Fruit fly (Drosophila melanogaster): ENCODE data around the gene CG14443.

The CG14443 gene

DNA sequence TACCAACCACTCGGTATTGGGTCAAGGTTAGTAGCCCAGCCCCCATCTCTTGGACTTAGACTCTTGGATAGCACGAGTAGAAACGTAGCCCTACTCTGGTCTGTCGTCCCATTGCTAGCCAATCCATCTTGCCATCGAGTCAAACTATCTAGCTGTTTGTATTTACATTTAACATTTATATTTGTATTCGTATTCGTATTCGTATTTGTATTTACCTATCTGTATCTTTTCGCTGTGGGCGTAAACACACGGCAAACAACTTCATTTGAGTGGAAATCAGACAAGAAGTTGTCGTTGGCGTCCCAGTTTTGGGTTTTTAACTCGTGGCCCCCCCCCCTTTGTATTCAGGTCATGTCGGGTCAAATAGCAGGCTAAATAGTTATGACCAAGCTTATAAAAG is 19.5 kb upstream of the CG14443 start (continued):
- TF ChIP-seq sr (GFP tag; IDR thresholded peaks at IDR 0.05) (peak; percentile 50; the same call in 1 of the 3 replicates), cas (GFP tag; IDR thresholded peaks at IDR 0.05) (no peak), MTF-1 (GFP tag; optimal IDR thresholded peaks at IDR 0.05; ENCODE audit: borderline replicate concordance) (peak; percentile 11), btn (GFP tag; optimal IDR thresholded peaks at IDR 0.05) (peak; percentile 28), dmrt99B (tag; optimal IDR thresholded peaks at IDR 0.05) (peak; percentile 24), CG16863 (GFP tag; optimal IDR thresholded peaks at IDR 0.05) (no peak), CG15601 (tag; optimal IDR thresholded peaks at IDR 0.05) (peak; percentile 65), al (GFP tag; IDR thresholded peaks at IDR 0.05) (no peak), Hand (GFP tag; optimal IDR thresholded peaks at IDR 0.05) (no peak), scrt (GFP tag; optimal IDR thresholded peaks at IDR 0.05) (peak; percentile 6), jing (GFP tag; optimal IDR thresholded peaks at IDR 0.05) (no peak), CG4424 (GFP tag; optimal IDR thresholded peaks at IDR 0.05) (peak; percentile 14), jumu (GFP tag; optimal IDR thresholded peaks at IDR 0.05) (no peak), Atf6 (GFP tag; IDR thresholded peaks at IDR 0.05) (no peak), Opbp (GFP tag; IDR thresholded peaks at IDR 0.05; ENCODE audit: partially characterized antibody) (no peak), CG11504 (tag; optimal IDR thresholded peaks at IDR 0.05) (peak; percentile 2), da (GFP tag; optimal IDR thresholded peaks at IDR 0.05) (no peak), ken (GFP tag; IDR thresholded peaks at IDR 0.05) (0 out of 3 replicates have a peak, but pooled peaks have one; percentile 18), CG1647 (GFP tag; optimal IDR thresholded peaks at IDR 0.05) (no peak), CG18262 (tag; optimal IDR thresholded peaks at IDR 0.05) (peak; percentile 36), gt (GFP tag; IDR thresholded peaks at IDR 0.05) (no peak), Rx (GFP tag; IDR thresholded peaks at IDR 0.05) (no peak), sim (GFP tag; IDR thresholded peaks at IDR 0.05) (no peak), CG2678 (tag; optimal IDR thresholded peaks at IDR 0.05) (peak; percentile 57), CG12236 (GFP tag; optimal IDR thresholded peaks at IDR 0.05) (peak; percentile 58), lmd (GFP tag; IDR thresholded peaks at IDR 0.05) (no peak), Kr (GFP tag; optimal IDR thresholded peaks at IDR 0.05) (peak; percentile 44), pzg (GFP tag; optimal IDR thresholded peaks at IDR 0.05) (no peak), slbo (GFP tag; IDR thresholded peaks at IDR 0.05) (no peak), Poxn (GFP tag; IDR thresholded peaks at IDR 0.05) (no peak), hth (optimal IDR thresholded peaks at IDR 0.05) (no peak), CG7987 (GFP tag; optimal IDR thresholded peaks at IDR 0.05) (peak; percentile 38), CG34376 (GFP tag; optimal IDR thresholded peaks at IDR 0.05) (no peak), dmrt11E (tag; optimal IDR thresholded peaks at IDR 0.05) (peak; percentile 58), CG6765 (GFP tag; optimal IDR thresholded peaks at IDR 0.05) (peak; percentile 18), Trl (optimal IDR thresholded peaks at IDR 0.05) (no peak), Trl (GFP tag; optimal IDR thresholded peaks at IDR 0.05) (peak; percentile 14), ham (GFP tag; IDR thresholded peaks at IDR 0.05) (no peak), Ptx1 (GFP tag; IDR thresholded peaks at IDR 0.05) (no peak), CG4404 (GFP tag; IDR thresholded peaks at IDR 0.05) (no peak), CG17361 (GFP tag; IDR thresholded peaks at IDR 0.05) (no peak), slp2 (GFP tag; optimal IDR thresholded peaks at IDR 0.05) (no peak), CG7928 (GFP tag; optimal IDR thresholded peaks at IDR 0.05) (no peak), CG30020 (tag; optimal IDR thresholded peaks at IDR 0.05) (no peak), B-H2 (GFP tag; optimal IDR thresholded peaks at IDR 0.05) (peak; percentile 11), CG3726 (GFP tag; IDR thresholded peaks at IDR 0.05) (no peak), nau (GFP tag; optimal IDR thresholded peaks at IDR 0.05) (peak; percentile 54), GATAe (GFP tag; conservative IDR thresholded peaks at IDR 0.05) (no peak), chn (GFP tag; optimal IDR thresholded peaks at IDR 0.05) (no peak), CG9817 (tag; optimal IDR thresholded peaks at IDR 0.05) (no peak), CG13624 (GFP tag; optimal IDR thresholded peaks at IDR 0.05) (no peak), Fer3 (tag; optimal IDR thresholded peaks at IDR 0.05) (peak; percentile 25), HHEX (GFP tag; optimal IDR thresholded peaks at IDR 0.05) (peak; percentile 53)

All from whole organism, embryonic.